Fruit fly (Drosophila melanogaster) whole organism, prepupa: ENCODE results near the gene CG6839.

Experiments used
- Blimp-1 ChIP-seq: fragments of 200-800 bp; sonication (Bioruptor generic); optimal IDR thresholded peaks from 3 replicates; lab custom pipeline; 2017; ENCODE audit warnings: missing biosample characterization, missing genetic modification characterization, mild to moderate bottlenecking, moderate library complexity, missing genetic modification reagents
- CG10631 ChIP-seq: fragments of 200-800 bp; sonication (Bioruptor generic); optimal IDR thresholded peaks from 2 replicates; lab custom pipeline; 2016; ENCODE audit warnings: missing biosample characterization, missing genetic modification characterization
- CG10669 ChIP-seq: fragments of 200-800 bp; sonication (Bioruptor generic); optimal IDR thresholded peaks from 3 replicates; lab custom pipeline; 2018; ENCODE audit warnings: missing biosample characterization, mild to moderate bottlenecking, missing genetic modification characterization, moderate library complexity
- CG11762 ChIP-seq: fragments of 200-800 bp; sonication (Bioruptor generic); optimal IDR thresholded peaks from 3 replicates; lab custom pipeline; 2016; ENCODE audit warnings: missing biosample characterization, missing genetic modification characterization; ENCODE audit not compliant: insufficient read depth
- CG11902 ChIP-seq: fragments of 200-800 bp; sonication (Bioruptor generic); optimal IDR thresholded peaks from 3 replicates; lab custom pipeline; 2016; ENCODE audit warnings: missing biosample characterization, missing genetic modification characterization
- CG15336 ChIP-seq: fragments of 200-800 bp; sonication (Bioruptor generic); IDR thresholded peaks from 2 replicates; pipeline ENCODE4 v1.3.6; 2022; ENCODE audit warnings: missing biosample characterization, missing genetic modification characterization
- CG1621 ChIP-seq: fragments of 200-800 bp; sonication (Bioruptor generic); optimal IDR thresholded peaks from 3 replicates; lab custom pipeline; 2018; ENCODE audit warnings: missing biosample characterization, mild to moderate bottlenecking, missing genetic modification characterization
- CG3032 ChIP-seq: fragments of 200-800 bp; optimal IDR thresholded peaks from 2 replicates; lab custom pipeline; 2019; ENCODE audit warnings: missing biosample characterization, mild to moderate bottlenecking, missing genetic modification characterization, moderate library complexity
- CG32006 ChIP-seq: fragments of 200-800 bp; sonication (Bioruptor generic); optimal IDR thresholded peaks from 3 replicates; lab custom pipeline; 2017; ENCODE audit warnings: missing biosample characterization, mild to moderate bottlenecking, missing genetic modification characterization
- CG34406 ChIP-seq: fragments of 200-800 bp; sonication (Bioruptor generic); optimal IDR thresholded peaks from 3 replicates; lab custom pipeline; 2016; ENCODE audit warnings: missing biosample characterization, missing genetic modification characterization
- CG3919 ChIP-seq: fragments of 200-800 bp; sonication (Bioruptor generic); optimal IDR thresholded peaks from 3 replicates; lab custom pipeline; 2016; ENCODE audit warnings: missing biosample characterization, missing genetic modification characterization
- CG6276 ChIP-seq: fragments of 200-800 bp; sonication (Bioruptor generic); optimal IDR thresholded peaks from 2 replicates; lab custom pipeline; 2017; ENCODE audit warnings: missing biosample characterization, mild to moderate bottlenecking, missing genetic modification characterization
- CG6792 ChIP-seq: fragments of 200-800 bp; sonication (Bioruptor generic); optimal IDR thresholded peaks from 3 replicates; lab custom pipeline; 2016; ENCODE audit warnings: missing biosample characterization, missing genetic modification characterization
- CG6808 ChIP-seq: fragments of 200-800 bp; sonication (Bioruptor generic); optimal IDR thresholded peaks from 3 replicates; lab custom pipeline; 2017; ENCODE audit warnings: missing biosample characterization, missing genetic modification characterization, mild to moderate bottlenecking, moderate library complexity, missing genetic modification reagents
- CG8119 ChIP-seq: fragments of 200-800 bp; sonication (Bioruptor generic); IDR thresholded peaks from 3 replicates; pipeline ENCODE4 v1.3.6; 2022; ENCODE audit warnings: missing biosample characterization, missing genetic modification characterization
- CG8319 ChIP-seq: fragments of 200-800 bp; sonication (Bioruptor generic); optimal IDR thresholded peaks from 3 replicates; lab custom pipeline; 2016; ENCODE audit warnings: missing biosample characterization, missing genetic modification characterization
- CG8632 ChIP-seq: fragments of 200-800 bp; sonication (Bioruptor generic); optimal IDR thresholded peaks from 3 replicates; lab custom pipeline; 2016; ENCODE audit warnings: missing biosample characterization, missing genetic modification characterization
- CG9139 ChIP-seq: fragments of 200-800 bp; sonication (Bioruptor generic); optimal IDR thresholded peaks from 3 replicates; lab custom pipeline; 2017; ENCODE audit warnings: missing biosample characterization, mild to moderate bottlenecking, missing genetic modification characterization
- Eip75B ChIP-seq: fragments of 200-800 bp; sonication (Bioruptor generic); optimal IDR thresholded peaks from 3 replicates; lab custom pipeline; 2016; ENCODE audit warnings: missing biosample characterization, missing genetic modification characterization
- Eip78C ChIP-seq: fragments of 200-800 bp; sonication (Bioruptor generic); peaks from one replicate; lab custom pipeline; 2016; ENCODE audit warnings: missing biosample characterization, missing genetic modification characterization
- Eip93F ChIP-seq: fragments of 200-800 bp; sonication (Bioruptor generic); optimal IDR thresholded peaks from 2 replicates; lab custom pipeline; 2016; ENCODE audit warnings: missing biosample characterization, mild to moderate bottlenecking, missing genetic modification characterization
- Ets21C ChIP-seq: fragments of 200-800 bp; sonication (Bioruptor generic); optimal IDR thresholded peaks from 3 replicates; lab custom pipeline; 2016; ENCODE audit warnings: missing biosample characterization, missing genetic modification characterization
- Ets96B ChIP-seq: fragments of 200-800 bp; optimal IDR thresholded peaks from 2 replicates; lab custom pipeline; 2019; ENCODE audit warnings: missing biosample characterization, mild to moderate bottlenecking, missing genetic modification characterization, moderate library complexity
- Gug ChIP-seq: fragments of 200-800 bp; sonication (Bioruptor generic); IDR thresholded peaks from 2 replicates; pipeline ENCODE4 v1.3.6; 2022; ENCODE audit warnings: missing biosample characterization, missing genetic modification characterization
- Hr38 ChIP-seq: sonication (Bioruptor generic); optimal IDR thresholded peaks from 2 replicates; lab custom pipeline; 2016; ENCODE audit warnings: missing biosample characterization, missing genetic modification characterization
- Lpt ChIP-seq: fragments of 200-800 bp; sonication (Bioruptor generic); optimal IDR thresholded peaks from 3 replicates; lab custom pipeline; 2016; ENCODE audit warnings: missing biosample characterization, missing genetic modification characterization
- OdsH ChIP-seq: fragments of 200-800 bp; sonication (Bioruptor generic); optimal IDR thresholded peaks from 3 replicates; lab custom pipeline; 2016; ENCODE audit warnings: missing biosample characterization, missing genetic modification characterization
- Smox ChIP-seq: fragments of 200-800 bp; sonication (Bioruptor generic); optimal IDR thresholded peaks from 3 replicates; lab custom pipeline; 2016; ENCODE audit warnings: missing biosample characterization, missing genetic modification characterization
- Sox14 ChIP-seq: fragments of 200-800 bp; sonication (Bioruptor generic); optimal IDR thresholded peaks from 3 replicates; lab custom pipeline; 2016; ENCODE audit warnings: missing biosample characterization, missing genetic modification characterization
- Sox15 ChIP-seq: fragments of 200-800 bp; sonication (Bioruptor generic); optimal IDR thresholded peaks from 3 replicates; lab custom pipeline; 2016; ENCODE audit warnings: missing biosample characterization, missing genetic modification characterization
- achi ChIP-seq: fragments of 200-800 bp; sonication (Bioruptor generic); optimal IDR thresholded peaks from 3 replicates; lab custom pipeline; 2016; ENCODE audit warnings: missing biosample characterization, missing genetic modification characterization
- acj6 ChIP-seq: fragments of 200-800 bp; sonication (Bioruptor generic); optimal IDR thresholded peaks from 3 replicates; lab custom pipeline; 2016; ENCODE audit warnings: missing biosample characterization, missing genetic modification characterization
- cyc ChIP-seq: fragments of 200-800 bp; sonication (Bioruptor generic); optimal IDR thresholded peaks from 3 replicates; lab custom pipeline; 2016; ENCODE audit warnings: missing biosample characterization, missing genetic modification characterization
- dsx ChIP-seq: fragments of 200-800 bp; optimal IDR thresholded peaks from 3 replicates; lab custom pipeline; 2019; ENCODE audit warnings: missing biosample characterization, mild to moderate bottlenecking, missing genetic modification characterization, moderate library complexity; ENCODE audit not compliant: poor library complexity, severe bottlenecking
- esn ChIP-seq: fragments of 200-800 bp; sonication (Bioruptor generic); optimal IDR thresholded peaks from 2 replicates; lab custom pipeline; 2016; ENCODE audit warnings: missing biosample characterization, mild to moderate bottlenecking, missing genetic modification characterization, moderate library complexity
- fd85E ChIP-seq: fragments of 200-800 bp; sonication (Bioruptor generic); optimal IDR thresholded peaks from 3 replicates; lab custom pipeline; 2016; ENCODE audit warnings: missing biosample characterization, missing genetic modification characterization
- fkh ChIP-seq: fragments of 200-800 bp; sonication (Bioruptor generic); optimal IDR thresholded peaks from 3 replicates; lab custom pipeline; 2017; ENCODE audit warnings: missing biosample characterization, mild to moderate bottlenecking, missing genetic modification characterization, moderate library complexity
- net ChIP-seq: fragments of 200-800 bp; sonication (Bioruptor generic); optimal IDR thresholded peaks from 3 replicates; lab custom pipeline; 2016; ENCODE audit warnings: missing biosample characterization, missing genetic modification characterization
- pdm3 ChIP-seq: fragments of 200-800 bp; sonication (Bioruptor generic); optimal IDR thresholded peaks from 3 replicates; lab custom pipeline; 2016; ENCODE audit warnings: missing biosample characterization, missing genetic modification characterization
- salr ChIP-seq, 2 experiments: fragments of 200-800 bp; sonication (Bioruptor generic); optimal IDR thresholded peaks; 3 replicates each; lab custom pipeline; 2016 to 2018; ENCODE audit warnings: missing biosample characterization in 2 of 2, missing genetic modification characterization in 2 of 2, mild to moderate bottlenecking in 1 of 2
- spab ChIP-seq: fragments of 200-800 bp; sonication (Bioruptor generic); optimal IDR thresholded peaks from 2 replicates; lab custom pipeline; 2017; ENCODE audit warnings: missing biosample characterization, mild to moderate bottlenecking, missing genetic modification characterization, missing genetic modification reagents
- ss ChIP-seq, 2 experiments: fragments of 200-800 bp; sonication (Bioruptor generic); optimal IDR thresholded peaks; 2 replicates in 1 of 2; 3 replicates in 1 of 2; lab custom pipeline; 2017 to 2018; ENCODE audit warnings: mild to moderate bottlenecking in 2 of 2, missing biosample characterization in 2 of 2, missing genetic modification characterization in 2 of 2, moderate library complexity in 1 of 2
- svp ChIP-seq: fragments of 200-800 bp; sonication (Bioruptor generic); peaks from one replicate; lab custom pipeline; 2016; ENCODE audit warnings: missing biosample characterization, missing genetic modification characterization
- topi ChIP-seq: fragments of 200-800 bp; sonication (Bioruptor generic); optimal IDR thresholded peaks from 3 replicates; lab custom pipeline; 2016; ENCODE audit warnings: missing biosample characterization, missing genetic modification characterization

The CG6839 gene

DNA sequence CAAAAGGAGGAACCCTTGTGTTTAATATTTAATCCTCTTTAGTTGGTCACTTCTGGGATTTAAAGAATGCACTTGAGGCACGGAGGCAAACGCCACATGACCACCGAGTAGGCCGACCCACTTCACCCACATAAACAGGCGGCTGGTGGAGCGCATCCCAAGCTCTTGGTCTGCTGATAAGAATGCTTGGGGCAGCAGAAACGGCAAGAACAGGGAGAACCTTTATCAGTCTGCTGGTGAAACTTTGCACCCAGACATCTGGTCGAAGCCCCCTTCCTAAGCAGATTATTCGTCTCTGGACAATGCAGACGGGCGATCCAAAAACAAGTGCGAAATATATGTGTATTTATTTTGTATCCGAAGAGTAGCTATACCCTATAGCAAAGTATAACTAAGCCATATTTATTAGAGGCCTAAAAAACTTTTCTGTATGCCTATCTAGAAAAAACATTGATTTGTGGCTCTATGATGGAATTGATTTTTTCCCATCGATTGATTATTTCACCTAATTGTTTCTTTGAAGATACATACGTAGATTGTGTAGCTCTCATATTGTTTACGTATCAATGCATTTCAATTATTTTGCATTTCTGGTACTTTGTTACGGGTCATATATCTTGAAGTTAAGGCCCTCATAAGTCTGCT is 28.0 kb upstream of the CG6839 start (continued):
- TF ChIP-seq CG9139 (GFP tag; lab: Kevin White, UChicago) (peak; percentile 70), Sox14 (GFP tag; lab: Kevin White, UChicago) (peak; percentile 10), esn (peak; percentile 35), CG3032 (tag; lab: Kevin White, UChicago) (peak; percentile 8), CG8119 (GFP tag; lab: Robert Waterston, UW) (no peak), achi (GFP tag; lab: Kevin White, UChicago) (no peak), svp (peak; percentile 94), CG6792 (GFP tag; lab: Kevin White, UChicago) (no peak), CG10669 (GFP tag; lab: Kevin White, UChicago) (peak; percentile 23), pdm3 (peak; percentile 19), CG11762 (GFP tag; lab: Kevin White, UChicago) (no peak), net (peak; percentile 46), CG34406 (GFP tag; lab: Kevin White, UChicago) (no peak), Ets21C (GFP tag; lab: Kevin White, UChicago) (no peak), Lpt (peak; percentile 16), fkh (no peak), CG8319 (no peak)

DNA sequence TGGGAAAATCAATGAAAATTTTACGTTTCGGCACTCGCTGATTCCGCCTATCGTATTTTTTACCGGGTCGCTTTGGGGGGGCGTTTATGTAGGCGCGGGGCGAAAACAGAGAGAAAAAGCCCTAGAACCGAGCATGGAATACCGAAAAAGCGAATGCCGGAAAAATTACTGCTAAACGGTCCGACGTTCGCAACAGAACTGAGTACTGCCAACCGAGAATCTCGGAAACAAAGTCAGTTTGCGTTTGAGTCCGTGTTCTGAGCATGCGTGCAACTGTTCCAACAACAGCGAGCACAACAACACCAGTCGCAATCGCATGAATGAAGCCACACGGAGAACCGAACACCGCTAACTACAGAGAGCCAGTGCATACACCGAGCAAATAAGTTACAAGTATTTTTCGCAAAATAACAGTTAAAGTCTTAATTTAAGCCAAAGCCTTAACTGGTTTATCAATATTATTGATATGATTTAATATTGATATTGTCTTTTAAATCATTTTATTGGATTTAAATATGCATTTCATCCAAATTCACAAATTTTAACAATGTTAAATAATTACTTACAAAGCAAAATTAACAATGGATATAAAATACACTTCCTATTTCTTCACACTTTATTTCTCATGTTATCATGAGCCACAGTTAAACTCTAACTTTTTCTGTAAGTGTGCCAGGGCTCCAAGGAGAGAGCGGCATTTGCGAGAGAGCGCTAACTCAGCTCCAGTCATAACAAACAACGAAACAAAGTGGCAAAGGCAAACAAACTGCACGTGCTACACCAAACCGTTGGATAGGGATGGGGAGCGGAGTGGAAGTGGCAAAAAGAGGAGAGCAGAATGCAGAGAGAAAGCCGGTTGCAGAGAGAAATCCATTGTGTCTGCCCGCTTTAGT is 26.9 kb upstream of the CG6839 start, which contains the start of gene CG3961:
CG3961 (minus strand) TSS at position 201 of the 893 bp plus-strand sequence.
- TF ChIP-seq ss (GFP tag; optimal IDR thresholded peaks at IDR 0.05; lab: Kevin White, UChicago) (peak; percentile 99), CG10631 (GFP tag; lab: Kevin White, UChicago) (peak; percentile 99), OdsH (GFP tag; lab: Kevin White, UChicago) (peak; percentile 99), CG9139 (GFP tag; lab: Kevin White, UChicago) (peak; percentile 98), Ets21C (GFP tag; lab: Kevin White, UChicago) (peak; percentile 91), CG3032 (tag; lab: Kevin White, UChicago) (peak; percentile 99), Sox14 (GFP tag; lab: Kevin White, UChicago) (peak; percentile 97), CG3919 (GFP tag; lab: Kevin White, UChicago) (peak; percentile 99), CG11902 (GFP tag; lab: Kevin White, UChicago) (peak; percentile 93), spab (peak; percentile 99), CG10669 (GFP tag; lab: Kevin White, UChicago) (peak; percentile 98), Ets96B (peak; percentile 99), CG1621 (tag; lab: Kevin White, UChicago) (peak; percentile 94), Eip93F (GFP tag; lab: Kevin White, UChicago) (peak; percentile 89), CG15336 (GFP tag; lab: Robert Waterston, UW) (peak; percentile 98), CG8319 (peak; percentile 96), net (peak; percentile 99), Gug (GFP tag; lab: Robert Waterston, UW) (peak; percentile 94), CG8632 (peak; percentile 99), svp (peak; percentile 98), Smox (peak; percentile 98), cyc (GFP tag; lab: Kevin White, UChicago) (peak; percentile 96), dsx (GFP tag; lab: Kevin White, UChicago) (peak; percentile 98), Eip75B (GFP tag; lab: Kevin White, UChicago) (peak; percentile 98), CG6276 (peak; percentile 98), topi (GFP tag; lab: Kevin White, UChicago) (peak; percentile 98), Eip78C (peak; percentile 100), CG8119 (GFP tag; lab: Robert Waterston, UW) (peak; percentile 99), fkh (peak; percentile 85), salr (GFP tag; optimal IDR thresholded peaks at IDR 0.05; lab: Kevin White, UChicago) (peak; percentile 85 to 100), Sox15 (GFP tag; lab: Kevin White, UChicago) (peak; percentile 98), fd85E (peak; percentile 91), esn (peak; percentile 99), acj6 (GFP tag; lab: Kevin White, UChicago) (peak; percentile 99), CG34406 (GFP tag; lab: Kevin White, UChicago) (peak; percentile 99), Hr38 (GFP tag; lab: Kevin White, UChicago) (no peak), CG32006 (GFP tag; lab: Kevin White, UChicago) (peak; percentile 100), CG6792 (GFP tag; lab: Kevin White, UChicago) (peak; percentile 99), Blimp-1 (GFP tag; lab: Kevin White, UChicago) (peak; percentile 96), Lpt (peak; percentile 98), CG6808 (peak; percentile 99), CG11762 (GFP tag; lab: Kevin White, UChicago) (peak; percentile 98)
